Worm (Caenorhabditis elegans) whole organism, L4 larva: ENCODE results near the gene unc-24.
A peak's percentile ranks its signal among the peaks of the same experiment; 100 is the strongest.

Experiments
- D1046.2 ChIP-seq: fragments of 200-800 bp; sonication (Bioruptor generic); IDR thresholded peaks from 2 replicates; pipeline ENCODE4 v1.3.6; 2022; ENCODE audit warnings: missing genetic modification characterization, missing compliant biosample characterization
- T26A8.4 ChIP-seq: fragments of 200-800 bp; sonication (Bioruptor generic); IDR thresholded peaks from 2 replicates; pipeline ENCODE4 v1.3.6; 2022; ENCODE audit warnings: missing genetic modification characterization, missing compliant biosample characterization
- aha-1 ChIP-seq: fragments of 150-350 bp; peaks from one replicate; lab custom pipeline; 2014; ENCODE audit warnings: missing biosample characterization, missing genetic modification characterization
- ama-1 ChIP-seq: fragments of 150-350 bp; optimal IDR thresholded peaks from 2 replicates; lab custom pipeline; 2014; ENCODE audit warnings: inconsistent platforms, mixed read lengths
- daf-8 ChIP-seq: fragments of 200-800 bp; sonication (Bioruptor generic); IDR thresholded peaks from 2 replicates; pipeline ENCODE4 v1.3.6; 2022; ENCODE audit warnings: missing genetic modification characterization, missing compliant biosample characterization
- dmd-6 ChIP-seq: fragments of 200-800 bp; sonication (Bioruptor generic); IDR thresholded peaks from 2 replicates; pipeline ENCODE4 v1.3.6; 2022; ENCODE audit warnings: missing genetic modification reagents, missing genetic modification characterization, missing compliant biosample characterization
- duxl-1 ChIP-seq: sonication (generic microtip); optimal IDR thresholded peaks from 2 replicates; lab custom pipeline; 2016; ENCODE audit warnings: mild to moderate bottlenecking, missing genetic modification characterization, moderate library complexity, missing compliant biosample characterization; ENCODE audit not compliant: poor library complexity
- dve-1 ChIP-seq: sonication (generic microtip); optimal IDR thresholded peaks from 2 replicates; lab custom pipeline; 2017; ENCODE audit warnings: antibody characterized with exemption, mild to moderate bottlenecking, missing genetic modification characterization, missing compliant biosample characterization; ENCODE audit not compliant: insufficient read depth
- egl-27 ChIP-seq: sonication (generic microtip); optimal IDR thresholded peaks from 3 replicates; lab custom pipeline; 2017; ENCODE audit warnings: missing biosample characterization, missing genetic modification reagents, missing genetic modification characterization
- hlh-11 ChIP-seq: fragments of 200-800 bp; sonication (Bioruptor generic); optimal IDR thresholded peaks from 2 replicates; lab custom pipeline; 2018; ENCODE audit warnings: mild to moderate bottlenecking, missing genetic modification characterization, missing compliant biosample characterization
- hmg-1.1 ChIP-seq: fragments of 200-800 bp; sonication (Bioruptor generic); IDR thresholded peaks from 2 replicates; pipeline ENCODE4 v1.3.6; 2022; ENCODE audit warnings: missing genetic modification reagents, missing genetic modification characterization, missing compliant biosample characterization
- jun-1 ChIP-seq: fragments of 150-350 bp; optimal IDR thresholded peaks from 2 replicates; lab custom pipeline; 2014; ENCODE audit warnings: missing biosample characterization, missing genetic modification reagents, missing genetic modification characterization
- madf-5 ChIP-seq, 2 experiments: fragments of 200-800 bp; sonication (Bioruptor generic); IDR thresholded peaks; 2 replicates each; pipeline ENCODE4 v1.3.6; 2022; ENCODE audit warnings: missing compliant biosample characterization in 2 of 2, missing genetic modification characterization in 2 of 2
- mdl-1 ChIP-seq, 2 experiments: fragments of 150-350 bp in 1 of 2; sonication (generic microtip) in 1 of 2; optimal IDR thresholded peaks; 2 replicates each; lab custom pipeline; 2014 to 2017; ENCODE audit warnings: missing biosample characterization in 2 of 2, missing genetic modification characterization in 2 of 2
- mep-1 ChIP-seq: fragments of 150-350 bp; sonication (generic microtip); optimal IDR thresholded peaks from 3 replicates; lab custom pipeline; 2014; ENCODE audit warnings: missing biosample characterization, missing genetic modification characterization
- mxl-3 ChIP-seq: fragments of 200-800 bp; sonication (Bioruptor generic); optimal IDR thresholded peaks from 2 replicates; lab custom pipeline; 2018; ENCODE audit warnings: mild to moderate bottlenecking, missing genetic modification characterization, missing compliant biosample characterization
- nhr-25 ChIP-seq: sonication (generic microtip); optimal IDR thresholded peaks from 2 replicates; lab custom pipeline; 2017; ENCODE audit warnings: missing genetic modification characterization, mild to moderate bottlenecking, missing compliant biosample characterization, antibody characterized with exemption, moderate library complexity, borderline replicate concordance; ENCODE audit not compliant: insufficient read depth
- nhr-28 ChIP-seq: fragments of 150-350 bp; optimal IDR thresholded peaks from 2 replicates; lab custom pipeline; 2014; ENCODE audit warnings: missing biosample characterization, missing genetic modification characterization
- pqm-1 ChIP-seq: sonication (generic microtip); optimal IDR thresholded peaks from 2 replicates; lab custom pipeline; 2017; ENCODE audit warnings: missing biosample characterization, missing genetic modification characterization
- snpc-1.2 ChIP-seq: fragments of 200-800 bp; sonication (Bioruptor generic); IDR thresholded peaks from 2 replicates; pipeline ENCODE4 v1.3.6; 2022; ENCODE audit warnings: missing genetic modification reagents, missing genetic modification characterization, missing compliant biosample characterization
- ztf-11 ChIP-seq: fragments of 150-350 bp; optimal IDR thresholded peaks from 2 replicates; lab custom pipeline; 2014; ENCODE audit warnings: missing biosample characterization, missing genetic modification characterization

unc-24 gene

ce11 chrIV:8030099-8030498 is 50.4 kb downstream of the unc-24 start:
- TF ChIP-seq dmd-6 (GFP tag; lab: Robert Waterston, UW) (peak; percentile 81), aha-1 (tag; lab: Kevin White, UChicago) (peak; percentile 48), hmg-1.1 (GFP tag; lab: Robert Waterston, UW) (no peak), ztf-11 (tag; lab: Kevin White, UChicago) (no peak), duxl-1 (tag; lab: Kevin White, UChicago) (no peak), ama-1 (lab: Kevin White, UChicago) (no peak), pqm-1 (tag; lab: Kevin White, UChicago) (peak; percentile 97), daf-8 (no peak), mxl-3 (GFP tag; lab: Kevin White, UChicago) (peak; percentile 55), dve-1 (peak; percentile 61), nhr-28 (tag; lab: Kevin White, UChicago) (peak; percentile 13), mep-1 (no peak), mdl-1 (tag; optimal IDR thresholded peaks at IDR 0.05; lab: Kevin White, UChicago) (peak in 1 of 2 experiments; percentile 26), T26A8.4 (GFP tag; lab: Robert Waterston, UW) (no peak), nhr-25 (tag; lab: Kevin White, UChicago) (no peak), jun-1 (tag; lab: Kevin White, UChicago) (no peak), hlh-11 (tag; lab: Kevin White, UChicago) (peak; percentile 62), madf-5 (GFP tag; IDR thresholded peaks at IDR 0.05; lab: Robert Waterston, UW) (no peak), egl-27 (no peak), D1046.2 (GFP tag; lab: Robert Waterston, UW) (no peak), snpc-1.2 (no peak)
- TF ChIP-seq, all 104 proteins: peak for 8
